Fruit fly (Drosophila melanogaster): Measurements from ENCODE around the gene pum.

Gene pum

dm6 chr3R:9057398-9058058 lies 180.0 kb downstream of the pum start (continued):
- peak; percentile 98 for TF ChIP-seq phol (tag; optimal IDR thresholded peaks at IDR 0.05)
- TF ChIP-seq sqz (GFP tag; optimal IDR thresholded peaks at IDR 0.05): peak; percentile 94
- TF ChIP-seq CrebB (tag; optimal IDR thresholded peaks at IDR 0.05): peak; percentile 92
- peak; percentile 86 for TF ChIP-seq cato (GFP tag; optimal IDR thresholded peaks at IDR 0.05; ENCODE audit: borderline replicate concordance)
- TF ChIP-seq Lhr (GFP tag; optimal IDR thresholded peaks at IDR 0.05): peak; percentile 94
- no peak for TF ChIP-seq ase (GFP tag; IDR thresholded peaks at IDR 0.05)
- no peak for TF ChIP-seq pzg (GFP tag; optimal IDR thresholded peaks at IDR 0.05)
- TF ChIP-seq mirr (GFP tag; optimal IDR thresholded peaks at IDR 0.05): peak; percentile 78
- no peak for TF ChIP-seq inv (GFP tag; IDR thresholded peaks at IDR 0.05; ENCODE audit: partially characterized antibody)
- TF ChIP-seq Taf1 (GFP tag; IDR thresholded peaks at IDR 0.05): no peak
- TF ChIP-seq ken (GFP tag; IDR thresholded peaks at IDR 0.05): no peak
- no peak for TF ChIP-seq slbo (GFP tag; IDR thresholded peaks at IDR 0.05)
- peak; percentile 99 for TF ChIP-seq gsb-n (tag; optimal IDR thresholded peaks at IDR 0.05)
- no peak for TF ChIP-seq Rx (GFP tag; IDR thresholded peaks at IDR 0.05)
- TF ChIP-seq Six4 (GFP tag; optimal IDR thresholded peaks at IDR 0.05): peak; percentile 96
- peak; percentile 99 for TF ChIP-seq Meics (GFP tag; optimal IDR thresholded peaks at IDR 0.05)
- TF ChIP-seq CG2202 (tag; optimal IDR thresholded peaks at IDR 0.05): peak; percentile 97
- TF ChIP-seq Sry-δ (GFP tag; optimal IDR thresholded peaks at IDR 0.05): peak; percentile 66
- peak; percentile 98 for TF ChIP-seq dmrt11E (tag; optimal IDR thresholded peaks at IDR 0.05)
- peak; percentile 81 for TF ChIP-seq CG3065 (GFP tag; optimal IDR thresholded peaks at IDR 0.05)
- peak; percentile 86 for TF ChIP-seq CG15479 (GFP tag; optimal IDR thresholded peaks at IDR 0.05)
- no peak for TF ChIP-seq gcm2 (GFP tag; optimal IDR thresholded peaks at IDR 0.05)
- peak; percentile 91 for TF ChIP-seq CG12219 (GFP tag; optimal IDR thresholded peaks at IDR 0.05)
- TF ChIP-seq HLHmδ (GFP tag; optimal IDR thresholded peaks at IDR 0.05): peak; percentile 98
- TF ChIP-seq BEAF-32 (GFP tag; optimal IDR thresholded peaks at IDR 0.05): peak; percentile 82
- TF ChIP-seq Vsx1 (GFP tag; optimal IDR thresholded peaks at IDR 0.05): peak; percentile 99
- peak; percentile 78 for TF ChIP-seq CG7928 (GFP tag; optimal IDR thresholded peaks at IDR 0.05)
- TF ChIP-seq CG14014 (GFP tag; IDR thresholded peaks at IDR 0.05): no peak
- TF ChIP-seq CG15269 (tag; optimal IDR thresholded peaks at IDR 0.05): peak; percentile 98
- TF ChIP-seq CG18764 (GFP tag; optimal IDR thresholded peaks at IDR 0.05): peak; percentile 93
- TF ChIP-seq CG11456 (GFP tag; IDR thresholded peaks at IDR 0.05): no peak
- TF ChIP-seq Hr39 (optimal IDR thresholded peaks at IDR 0.05): no peak
- peak; percentile 98 for TF ChIP-seq Dek (tag; optimal IDR thresholded peaks at IDR 0.05)
- peak; percentile 67 for TF ChIP-seq pho (GFP tag; optimal IDR thresholded peaks at IDR 0.05)
- TF ChIP-seq CG12391 (tag; optimal IDR thresholded peaks at IDR 0.05): peak; percentile 100
- no peak for TF ChIP-seq klu (GFP tag; IDR thresholded peaks at IDR 0.05)
- peak; percentile 95 for TF ChIP-seq CG3407 (GFP tag; optimal IDR thresholded peaks at IDR 0.05)
- TF ChIP-seq Jarid2 (GFP tag; optimal IDR thresholded peaks at IDR 0.05): peak; percentile 77
- no peak for TF ChIP-seq emc (GFP tag; optimal IDR thresholded peaks at IDR 0.05)
- peak; percentile 92 for TF ChIP-seq Usf (GFP tag; optimal IDR thresholded peaks at IDR 0.05)
- TF ChIP-seq stwl (tag; optimal IDR thresholded peaks at IDR 0.05): peak; percentile 59
- peak; percentile 63 for TF ChIP-seq Mes4 (GFP tag; optimal IDR thresholded peaks at IDR 0.05)
- TF ChIP-seq CG32772 (GFP tag; IDR thresholded peaks at IDR 0.05): no peak
- TF ChIP-seq CHES-1-like (GFP tag; optimal IDR thresholded peaks at IDR 0.05): peak; percentile 61
- no peak for TF ChIP-seq dati (GFP tag; IDR thresholded peaks at IDR 0.05)
- peak; percentile 7 for TF ChIP-seq CG13624 (GFP tag; optimal IDR thresholded peaks at IDR 0.05)
- TF ChIP-seq unc-4 (GFP tag; IDR thresholded peaks at IDR 0.05; ENCODE audit: partially characterized antibody): no peak
- no peak for TF ChIP-seq ranshi (GFP tag; IDR thresholded peaks at IDR 0.05)
- peak; percentile 95 for TF ChIP-seq tio (GFP tag; optimal IDR thresholded peaks at IDR 0.05)
- TF ChIP-seq org-1 (GFP tag; optimal IDR thresholded peaks at IDR 0.05): peak; percentile 95
